Worm (Caenorhabditis elegans): ENCODE results near the gene F56B3.11.
A peak's percentile ranks its signal among the peaks of the same experiment; 100 is the strongest.

The F56B3.11 gene

ce11 chrIV:828427-828826, 32.1 kb upstream of the F56B3.11 start:
- TF ChIP-seq pha-4 (tag; optimal IDR thresholded peaks at IDR 0.05) (peak; percentile 81), hmg-11 (tag; optimal IDR thresholded peaks at IDR 0.05) (peak; percentile 85), fkh-10 (GFP tag; optimal IDR thresholded peaks at IDR 0.05) (peak; percentile 10), lsy-12 (tag; optimal IDR thresholded peaks at IDR 0.05) (no peak), elt-1 (tag; optimal IDR thresholded peaks at IDR 0.05) (peak; percentile 68), ZK546.5 (tag; optimal IDR thresholded peaks at IDR 0.05) (no peak), aly-2 (tag; optimal IDR thresholded peaks at IDR 0.05) (no peak), ceh-82 (tag; optimal IDR thresholded peaks at IDR 0.05) (no peak), eor-1 (tag; optimal IDR thresholded peaks at IDR 0.05) (peak in 1 of 2 experiments; percentile 54), daf-12 (tag; optimal IDR thresholded peaks at IDR 0.05) (no peak), ama-1 (optimal IDR thresholded peaks at IDR 0.05) (no peak), zag-1 (tag; optimal IDR thresholded peaks at IDR 0.05) (no peak), nhr-23 (tag; optimal IDR thresholded peaks at IDR 0.05) (peak; percentile 49), lin-15B (tag; optimal IDR thresholded peaks at IDR 0.05) (peak; percentile 95), snpc-4 (tag; optimal IDR thresholded peaks at IDR 0.05) (peak; percentile 63), R02D3.7 (tag; optimal IDR thresholded peaks at IDR 0.05) (peak; percentile 28), nfya-1 (tag; optimal IDR thresholded peaks at IDR 0.05; ENCODE audit: insufficient read depth) (peak; percentile 88), ceh-28 (tag; optimal IDR thresholded peaks at IDR 0.05) (peak; percentile 51), unc-62 (GFP tag; optimal IDR thresholded peaks at IDR 0.05) (no peak), nhr-12 (tag; optimal IDR thresholded peaks at IDR 0.05) (no peak), elt-3 (tag; optimal IDR thresholded peaks at IDR 0.05) (no peak), lin-39 (tag; optimal IDR thresholded peaks at IDR 0.05) (peak; percentile 66)

ce11 chrIV:826145-826544, 29.8 kb upstream of the F56B3.11 start:
- TF ChIP-seq egl-27 (tag; optimal IDR thresholded peaks at IDR 0.05) (no peak), elt-2 (tag; optimal IDR thresholded peaks at IDR 0.05) (no peak), nhr-43 (tag; optimal IDR thresholded peaks at IDR 0.05; ENCODE audit: poor library complexity, severe bottlenecking) (no peak), elt-3 (tag; optimal IDR thresholded peaks at IDR 0.05) (no peak), nhr-77 (tag; optimal IDR thresholded peaks at IDR 0.05) (no peak), snpc-4 (tag; optimal IDR thresholded peaks at IDR 0.05) (no peak), nhr-67 (tag; optimal IDR thresholded peaks at IDR 0.05) (no peak), zag-1 (tag; optimal IDR thresholded peaks at IDR 0.05) (no peak), hmg-11 (tag; optimal IDR thresholded peaks at IDR 0.05) (no peak), ztf-11 (tag; optimal IDR thresholded peaks at IDR 0.05) (no peak), fkh-10 (GFP tag; optimal IDR thresholded peaks at IDR 0.05) (no peak), unc-62 (GFP tag; optimal IDR thresholded peaks at IDR 0.05) (no peak), nhr-28 (tag; optimal IDR thresholded peaks at IDR 0.05) (no peak), R02D3.7 (tag; optimal IDR thresholded peaks at IDR 0.05) (no peak), fkh-2 (tag; optimal IDR thresholded peaks at IDR 0.05) (no peak), elt-1 (tag; optimal IDR thresholded peaks at IDR 0.05) (no peak)

- TF ChIP-seq daf-12 (tag; optimal IDR thresholded peaks at IDR 0.05), result no peak
- TF ChIP-seq ztf-11 (tag; optimal IDR thresholded peaks at IDR 0.05), result no peak
- TF ChIP-seq ceh-82 (tag; optimal IDR thresholded peaks at IDR 0.05), result no peak
- TF ChIP-seq snpc-4 (tag; optimal IDR thresholded peaks at IDR 0.05), result no peak
- TF ChIP-seq unc-62 (GFP tag; optimal IDR thresholded peaks at IDR 0.05), result no peak
- no peak for TF ChIP-seq zag-1 (tag; optimal IDR thresholded peaks at IDR 0.05)
- no peak for TF ChIP-seq aly-2 (tag; optimal IDR thresholded peaks at IDR 0.05)
- TF ChIP-seq egl-27 (tag; optimal IDR thresholded peaks at IDR 0.05), result no peak
- no peak for TF ChIP-seq nhr-25 (tag; optimal IDR thresholded peaks at IDR 0.05)
- TF ChIP-seq pqm-1 (tag; optimal IDR thresholded peaks at IDR 0.05), result no peak
- TF ChIP-seq lin-15B (tag; optimal IDR thresholded peaks at IDR 0.05), result no peak
These were observed 28.5 kb upstream of the F56B3.11 start, which contains the start of gene zipt-15 for ce11 chrIV:824854-825253. Gene zipt-15 (minus strand): TSS chrIV:824954.

- TF ChIP-seq ceh-28 (tag; optimal IDR thresholded peaks at IDR 0.05), result no peak
- no peak for TF ChIP-seq lin-39 (tag; optimal IDR thresholded peaks at IDR 0.05)
- TF ChIP-seq lin-15B (tag; optimal IDR thresholded peaks at IDR 0.05), result no peak
- no peak for TF ChIP-seq nhr-12 (tag; optimal IDR thresholded peaks at IDR 0.05)
- TF ChIP-seq nhr-23 (tag; optimal IDR thresholded peaks at IDR 0.05), result no peak
- no peak for TF ChIP-seq jun-1 (tag; optimal IDR thresholded peaks at IDR 0.05)
These were observed 21.5 kb upstream of the F56B3.11 start for ce11 chrIV:817879-818278.

- peak; percentile 43 for TF ChIP-seq lin-15B (tag; optimal IDR thresholded peaks at IDR 0.05)
These were observed 17.0 kb upstream of the F56B3.11 start for ce11 chrIV:813341-813740.

Measured in whole organism, L3 larva.